Fruit fly (Drosophila melanogaster): ENCODE data around the gene Spn.

Gene Spn

dm6 chr3L:2586804-2587561 lies 32.9 kb upstream of the Spn start, which contains the start of gene RpL8 (continued):
- TF ChIP-seq CG12659 (GFP tag; optimal IDR thresholded peaks at IDR 0.05) (peak; percentile 96), E2f2 (GFP tag; IDR thresholded peaks at IDR 0.05) (peak; percentile 47), CG7357 (GFP tag; IDR thresholded peaks at IDR 0.05) (peak; percentile 94), slbo (GFP tag; IDR thresholded peaks at IDR 0.05) (peak; percentile 91), Sry-δ (GFP tag; optimal IDR thresholded peaks at IDR 0.05) (peak; percentile 88), CG3065 (GFP tag; optimal IDR thresholded peaks at IDR 0.05) (peak; percentile 64), abd-A (tag; optimal IDR thresholded peaks at IDR 0.05) (no peak), HmgZ (tag; optimal IDR thresholded peaks at IDR 0.05) (peak; percentile 68), NC2α (GFP tag; optimal IDR thresholded peaks at IDR 0.05) (peak; percentile 68), CoRest (tag; optimal IDR thresholded peaks at IDR 0.05) (peak; percentile 68), D19B (GFP tag; optimal IDR thresholded peaks at IDR 0.05) (peak; percentile 58), CG18619 (GFP tag; optimal IDR thresholded peaks at IDR 0.05) (peak; percentile 84), zfh2 (GFP tag; optimal IDR thresholded peaks at IDR 0.05) (peak; percentile 72), CG32772 (GFP tag; IDR thresholded peaks at IDR 0.05) (peak; percentile 74; the same call in 1 of the 2 replicates), Deaf1 (tag; optimal IDR thresholded peaks at IDR 0.05) (peak; percentile 27), ssp (GFP tag; IDR thresholded peaks at IDR 0.05) (peak; percentile 94), CG34376 (GFP tag; optimal IDR thresholded peaks at IDR 0.05) (peak; percentile 97), CG34422 (GFP tag; IDR thresholded peaks at IDR 0.05) (peak; percentile 87), shn (GFP tag; optimal IDR thresholded peaks at IDR 0.05) (peak; percentile 62), CG5180 (GFP tag; optimal IDR thresholded peaks at IDR 0.05) (peak; percentile 75), sim (GFP tag; IDR thresholded peaks at IDR 0.05) (peak; percentile 10; the same call in 1 of the 2 replicates), cas (GFP tag; IDR thresholded peaks at IDR 0.05) (peak; percentile 52; the same call in 1 of the 2 replicates), sqz (GFP tag; optimal IDR thresholded peaks at IDR 0.05) (peak; percentile 82), Asciz (GFP tag; optimal IDR thresholded peaks at IDR 0.05) (peak; percentile 82), CG5245 (GFP tag; optimal IDR thresholded peaks at IDR 0.05) (peak; percentile 64), peb (GFP tag; IDR thresholded peaks at IDR 0.05) (peak; percentile 32; the same call in 1 of the 2 replicates), ci (GFP tag; IDR thresholded peaks at IDR 0.05) (peak; percentile 97), p53 (GFP tag; optimal IDR thresholded peaks at IDR 0.05) (peak; percentile 73), croc (GFP tag; conservative IDR thresholded peaks at IDR 0.05) (peak; percentile 45; the same call in 2 of the 3 replicates), dpn (GFP tag; optimal IDR thresholded peaks at IDR 0.05) (peak; percentile 51 to 89), CG1233 (GFP tag; optimal IDR thresholded peaks at IDR 0.05) (peak; percentile 85), CG10431 (GFP tag; optimal IDR thresholded peaks at IDR 0.05) (peak; percentile 85), NFAT (GFP tag; IDR thresholded peaks at IDR 0.05) (peak; percentile 88), CG17912 (GFP tag; optimal IDR thresholded peaks at IDR 0.05) (peak; percentile 95), CG9876 (GFP tag; optimal IDR thresholded peaks at IDR 0.05) (peak; percentile 80), mam (GFP tag; optimal IDR thresholded peaks at IDR 0.05) (peak; percentile 61), Drgx (GFP tag; IDR thresholded peaks at IDR 0.05) (no peak; the same call in none of the 2 replicates), CG9817 (tag; optimal IDR thresholded peaks at IDR 0.05) (peak; percentile 75), CG17829 (tag; optimal IDR thresholded peaks at IDR 0.05) (peak; percentile 46), CG3726 (GFP tag; IDR thresholded peaks at IDR 0.05) (peak; percentile 67; the same call in 2 of the 3 replicates), ind (GFP tag; optimal IDR thresholded peaks at IDR 0.05) (peak; percentile 68), CG7987 (GFP tag; optimal IDR thresholded peaks at IDR 0.05) (peak; percentile 97), gcm (GFP tag; optimal IDR thresholded peaks at IDR 0.05) (peak; percentile 67), pfk (GFP tag; optimal IDR thresholded peaks at IDR 0.05) (peak; percentile 81), ERR (GFP tag; optimal IDR thresholded peaks at IDR 0.05) (peak; percentile 46), CG30403 (GFP tag; optimal IDR thresholded peaks at IDR 0.05) (peak; percentile 68), CG3281 (GFP tag; optimal IDR thresholded peaks at IDR 0.05) (peak; percentile 87), CG10959 (GFP tag; IDR thresholded peaks at IDR 0.05) (peak; percentile 63), unpg (GFP tag; optimal IDR thresholded peaks at IDR 0.05) (peak; percentile 80)
